Worm (Caenorhabditis elegans) whole organism, L3 larva: ENCODE results near the gene T14G12.6.

ENCODE experiments used
- R02D3.7 ChIP-seq: fragments of 150-350 bp; optimal IDR thresholded peaks from 2 replicates; lab custom pipeline; 2014; ENCODE audit warnings: missing biosample characterization, missing genetic modification characterization
- ZK546.5 ChIP-seq: sonication (generic microtip); optimal IDR thresholded peaks from 2 replicates; lab custom pipeline; 2017; ENCODE audit warnings: missing biosample characterization, missing genetic modification characterization
- aly-2 ChIP-seq: fragments of 150-350 bp; optimal IDR thresholded peaks from 2 replicates; lab custom pipeline; 2014; ENCODE audit warnings: missing biosample characterization, missing genetic modification characterization
- ama-1 ChIP-seq: fragments of 150-350 bp; optimal IDR thresholded peaks from 2 replicates; lab custom pipeline; 2018
- ceh-16 ChIP-seq: sonication (generic microtip); optimal IDR thresholded peaks from 2 replicates; lab custom pipeline; 2017; ENCODE audit warnings: missing biosample characterization, missing genetic modification characterization
- ceh-28 ChIP-seq: fragments of 150-350 bp; optimal IDR thresholded peaks from 2 replicates; lab custom pipeline; 2014; ENCODE audit warnings: missing biosample characterization, missing genetic modification reagents, missing genetic modification characterization
- ceh-82 ChIP-seq: fragments of 150-350 bp; optimal IDR thresholded peaks from 2 replicates; lab custom pipeline; 2014; ENCODE audit warnings: missing biosample characterization, missing genetic modification characterization
- ceh-9 ChIP-seq: sonication (generic microtip); optimal IDR thresholded peaks from 2 replicates; lab custom pipeline; 2018; ENCODE audit warnings: missing biosample characterization, missing genetic modification characterization
- daf-12 ChIP-seq: fragments of 150-350 bp; optimal IDR thresholded peaks from 2 replicates; lab custom pipeline; 2014; ENCODE audit warnings: missing biosample characterization, missing genetic modification reagents, missing genetic modification characterization
- egl-27 ChIP-seq: sonication (generic microtip); optimal IDR thresholded peaks from 4 replicates; lab custom pipeline; 2017; ENCODE audit warnings: missing biosample characterization, missing genetic modification reagents, missing genetic modification characterization
- egl-5 ChIP-seq: fragments of 150-350 bp; optimal IDR thresholded peaks from 2 replicates; lab custom pipeline; 2017; ENCODE audit warnings: missing biosample characterization, missing genetic modification reagents, missing genetic modification characterization, inconsistent platforms
- elt-1 ChIP-seq: fragments of 150-350 bp; optimal IDR thresholded peaks from 2 replicates; lab custom pipeline; 2014; ENCODE audit warnings: missing biosample characterization, missing genetic modification characterization
- elt-2 ChIP-seq: sonication (generic microtip); optimal IDR thresholded peaks from 2 replicates; lab custom pipeline; 2016; ENCODE audit warnings: missing genetic modification reagents, mild to moderate bottlenecking, missing genetic modification characterization, missing compliant biosample characterization
- elt-3 ChIP-seq, 3 experiments: fragments of 150-350 bp in 1 of 3; sonication (generic microtip) in 2 of 3; optimal IDR thresholded peaks; 2 replicates in 2 of 3; 4 replicates in 1 of 3; lab custom pipeline; 2014 to 2017; ENCODE audit warnings: missing biosample characterization in 3 of 3, missing genetic modification characterization in 3 of 3
- eor-1 ChIP-seq, 2 experiments: fragments of 150-350 bp; optimal IDR thresholded peaks; 2 replicates each; lab custom pipeline; 2014 to 2018; ENCODE audit warnings: missing biosample characterization in 2 of 2, missing genetic modification characterization in 2 of 2
- fkh-10 ChIP-seq: sonication (generic microtip); optimal IDR thresholded peaks from 2 replicates; lab custom pipeline; 2017; ENCODE audit warnings: missing biosample characterization, missing genetic modification reagents, missing genetic modification characterization
- fkh-2 ChIP-seq: fragments of 150-350 bp; optimal IDR thresholded peaks from 2 replicates; lab custom pipeline; 2014; ENCODE audit warnings: missing biosample characterization, missing genetic modification reagents, missing genetic modification characterization
- fos-1 ChIP-seq: fragments of 150-350 bp; optimal IDR thresholded peaks from 2 replicates; lab custom pipeline; 2014; ENCODE audit warnings: missing biosample characterization, missing genetic modification characterization
- hmg-11 ChIP-seq: sonication (generic microtip); optimal IDR thresholded peaks from 2 replicates; lab custom pipeline; 2016; ENCODE audit warnings: missing genetic modification characterization, missing compliant biosample characterization
- jun-1 ChIP-seq: fragments of 150-350 bp; optimal IDR thresholded peaks from 2 replicates; lab custom pipeline; 2014; ENCODE audit warnings: missing biosample characterization, missing genetic modification reagents, missing genetic modification characterization
- lin-15B ChIP-seq: fragments of 150-350 bp; optimal IDR thresholded peaks from 2 replicates; lab custom pipeline; 2014; ENCODE audit warnings: missing biosample characterization, missing genetic modification characterization
- lin-39 ChIP-seq: fragments of 150-350 bp; optimal IDR thresholded peaks from 2 replicates; lab custom pipeline; 2018; ENCODE audit warnings: missing biosample characterization, missing genetic modification reagents, missing genetic modification characterization
- lsy-12 ChIP-seq: sonication (generic microtip); optimal IDR thresholded peaks from 2 replicates; lab custom pipeline; 2016; ENCODE audit warnings: mild to moderate bottlenecking, missing genetic modification characterization, missing compliant biosample characterization
- mdl-1 ChIP-seq: fragments of 150-350 bp; optimal IDR thresholded peaks from 2 replicates; lab custom pipeline; 2014; ENCODE audit warnings: missing biosample characterization, missing genetic modification characterization
- mml-1 ChIP-seq: fragments of 150-350 bp; sonication (generic microtip); optimal IDR thresholded peaks from 3 replicates; lab custom pipeline; 2014; ENCODE audit warnings: missing biosample characterization, missing genetic modification characterization
- nfya-1 ChIP-seq: sonication (generic microtip); optimal IDR thresholded peaks from 2 replicates; lab custom pipeline; 2017; ENCODE audit warnings: missing genetic modification characterization, mild to moderate bottlenecking, missing compliant biosample characterization, antibody characterized with exemption, moderate library complexity; ENCODE audit not compliant: insufficient read depth
- nhr-12 ChIP-seq: fragments of 150-350 bp; optimal IDR thresholded peaks from 2 replicates; lab custom pipeline; 2014; ENCODE audit warnings: missing biosample characterization, missing genetic modification characterization
- nhr-23 ChIP-seq: fragments of 150-350 bp; optimal IDR thresholded peaks from 2 replicates; lab custom pipeline; 2014; ENCODE audit warnings: missing biosample characterization, missing genetic modification reagents, missing genetic modification characterization
- nhr-237 ChIP-seq: fragments of 150-350 bp; optimal IDR thresholded peaks from 2 replicates; lab custom pipeline; 2014; ENCODE audit warnings: missing biosample characterization, missing genetic modification characterization
- nhr-25 ChIP-seq: sonication (generic microtip); optimal IDR thresholded peaks from 2 replicates; lab custom pipeline; 2017; ENCODE audit warnings: missing biosample characterization, missing genetic modification characterization
- nhr-28 ChIP-seq: fragments of 150-350 bp; optimal IDR thresholded peaks from 2 replicates; lab custom pipeline; 2014; ENCODE audit warnings: missing biosample characterization, missing genetic modification characterization
- nhr-43 ChIP-seq: sonication (generic microtip); optimal IDR thresholded peaks from 2 replicates; lab custom pipeline; 2016; ENCODE audit warnings: mild to moderate bottlenecking, missing genetic modification characterization, missing compliant biosample characterization; ENCODE audit not compliant: poor library complexity, severe bottlenecking
- nhr-67 ChIP-seq: fragments of 150-350 bp; optimal IDR thresholded peaks from 2 replicates; lab custom pipeline; 2014; ENCODE audit warnings: missing biosample characterization, missing genetic modification characterization
- nhr-76 ChIP-seq: fragments of 150-350 bp; sonication (generic microtip); optimal IDR thresholded peaks from 5 replicates; lab custom pipeline; 2014; ENCODE audit warnings: missing biosample characterization, missing genetic modification characterization
- nhr-77 ChIP-seq: fragments of 150-350 bp; optimal IDR thresholded peaks from 2 replicates; lab custom pipeline; 2014; ENCODE audit warnings: missing biosample characterization, missing genetic modification characterization
- pha-4 ChIP-seq: fragments of 150-350 bp; optimal IDR thresholded peaks from 2 replicates; lab custom pipeline; 2014; ENCODE audit warnings: missing biosample characterization, missing genetic modification reagents, missing genetic modification characterization
- pqm-1 ChIP-seq: fragments of 150-350 bp; optimal IDR thresholded peaks from 2 replicates; lab custom pipeline; 2017; ENCODE audit warnings: missing biosample characterization, missing genetic modification characterization, inconsistent platforms
- sea-2 ChIP-seq: fragments of 150-350 bp; sonication (generic microtip); optimal IDR thresholded peaks from 4 replicates; lab custom pipeline; 2014; ENCODE audit warnings: missing biosample characterization, missing genetic modification reagents, missing genetic modification characterization
- skn-1 ChIP-seq: fragments of 150-350 bp; optimal IDR thresholded peaks from 2 replicates; lab custom pipeline; 2014; ENCODE audit warnings: missing biosample characterization, missing genetic modification characterization
- snpc-4 ChIP-seq: fragments of 150-350 bp; optimal IDR thresholded peaks from 2 replicates; lab custom pipeline; 2014; ENCODE audit warnings: missing biosample characterization, missing genetic modification characterization
- tbx-2 ChIP-seq: sonication (generic microtip); optimal IDR thresholded peaks from 2 replicates; lab custom pipeline; 2016; ENCODE audit warnings: mild to moderate bottlenecking, missing genetic modification characterization, missing compliant biosample characterization
- unc-39 ChIP-seq: sonication (generic microtip); optimal IDR thresholded peaks from 4 replicates; lab custom pipeline; 2017; ENCODE audit warnings: missing biosample characterization, missing genetic modification characterization
- unc-62 ChIP-seq: fragments of 150-350 bp; sonication (generic microtip); optimal IDR thresholded peaks from 4 replicates; lab custom pipeline; 2014; ENCODE audit warnings: missing biosample characterization, missing genetic modification reagents, missing genetic modification characterization
- zag-1 ChIP-seq: fragments of 150-350 bp; optimal IDR thresholded peaks from 2 replicates; lab custom pipeline; 2014; ENCODE audit warnings: missing biosample characterization, missing genetic modification characterization
- ztf-11 ChIP-seq: fragments of 150-350 bp; optimal IDR thresholded peaks from 2 replicates; lab custom pipeline; 2014; ENCODE audit warnings: missing biosample characterization, missing genetic modification characterization
- ztf-4 ChIP-seq: fragments of 150-350 bp; optimal IDR thresholded peaks from 2 replicates; lab custom pipeline; 2014; ENCODE audit warnings: missing biosample characterization, missing genetic modification characterization

The T14G12.6 gene

ce11 chrX:3759345-3759744 is at the start of gene T14G12.6:
Gene T14G12.6, minus strand, starts transcription at chrX:3759445.
- no peak for TF ChIP-seq elt-2
- no peak for TF ChIP-seq nhr-67 (tag; lab: Kevin White, UChicago)
- no peak for TF ChIP-seq nhr-237
- TF ChIP-seq pqm-1 (tag; lab: Kevin White, UChicago) = no peak

DNA sequence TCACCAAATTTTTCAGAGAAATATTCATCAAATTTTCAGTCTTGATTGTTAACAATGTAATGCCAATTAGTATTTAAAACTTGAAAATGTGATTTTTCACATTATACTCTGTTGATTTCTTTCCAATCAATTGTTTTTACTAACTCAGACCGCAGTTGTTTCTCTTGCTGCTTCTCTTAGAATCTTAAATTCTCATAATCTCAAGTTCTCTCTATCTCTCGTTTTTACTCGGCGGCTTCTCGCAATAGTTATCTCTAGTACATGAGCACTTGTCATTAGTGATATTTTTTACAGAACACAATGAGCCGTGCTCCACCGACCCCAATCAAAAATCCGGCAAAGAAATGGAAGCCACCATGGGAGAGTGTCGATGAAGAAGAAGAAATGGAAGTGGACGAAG is 47.9 kb upstream of the T14G12.6 start, which contains the start of gene F35A5.1:
Gene F35A5.1 (plus strand): TSS at position 301 of the 400 bp plus-strand sequence.
- TF ChIP-seq lsy-12 (tag; lab: Kevin White, UChicago) (no peak), mdl-1 (no peak), nhr-25 (tag; lab: Kevin White, UChicago) (no peak)

ce11 chrX:3804837-3805236 is 45.6 kb upstream of the T14G12.6 start, which contains the start of gene F35A5.2:
Gene F35A5.2, plus strand, starts transcription at chrX:3805137.
- no peak for TF ChIP-seq mml-1 (tag; lab: Kevin White, UChicago)
- no peak for TF ChIP-seq nhr-28 (tag; lab: Kevin White, UChicago)
- TF ChIP-seq ceh-28 = no peak
- no peak for TF ChIP-seq nhr-77
- no peak for TF ChIP-seq nhr-76 (tag; lab: Kevin White, UChicago)
- no peak for TF ChIP-seq lin-39 (tag; lab: Kevin White, UChicago)
- no peak for TF ChIP-seq nhr-67 (tag; lab: Kevin White, UChicago)
- TF ChIP-seq aly-2 = no peak
- no peak for TF ChIP-seq lin-15B (tag; lab: Kevin White, UChicago)
- no peak for TF ChIP-seq skn-1 (tag; lab: Kevin White, UChicago)
- no peak for TF ChIP-seq ceh-9 (tag; lab: Kevin White, UChicago)
- TF ChIP-seq fkh-10 = no peak

DNA sequence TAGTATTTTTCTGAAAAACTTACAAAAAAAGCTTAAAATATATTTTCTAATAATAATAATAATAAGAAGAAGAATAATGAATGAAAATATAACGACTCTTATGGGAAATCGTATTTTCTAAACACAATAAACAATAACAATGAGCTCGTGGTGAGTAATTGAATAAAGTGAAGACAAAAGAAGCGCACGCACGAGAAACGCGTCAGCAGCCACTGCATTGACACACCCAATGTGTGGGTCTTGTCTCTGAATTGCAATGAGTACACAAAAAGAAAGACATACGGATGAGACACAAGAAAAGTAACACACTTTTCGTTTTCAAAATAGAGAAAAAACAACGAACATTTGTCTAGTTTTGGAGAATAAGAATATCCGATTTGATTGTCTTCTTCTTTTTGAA is 44.1 kb upstream of the T14G12.6 start, which contains the start of gene F35A5.8:
Gene F35A5.8 (minus strand): TSS at position 151 of the 400 bp plus-strand sequence.
- no peak for TF ChIP-seq nhr-77
- TF ChIP-seq nhr-67 (tag; lab: Kevin White, UChicago) = no peak
- TF ChIP-seq eor-1 (tag; optimal IDR thresholded peaks at IDR 0.05; lab: Kevin White, UChicago) = no peak
- no peak for TF ChIP-seq jun-1
- no peak for TF ChIP-seq nhr-28 (tag; lab: Kevin White, UChicago)
- TF ChIP-seq skn-1 (tag; lab: Kevin White, UChicago) = peak; percentile 11
- TF ChIP-seq mdl-1 = no peak
- TF ChIP-seq ceh-28 = peak; percentile 12
- TF ChIP-seq nfya-1 = peak; percentile 75
- TF ChIP-seq nhr-25 (tag; lab: Kevin White, UChicago) = peak; percentile 64
- TF ChIP-seq ztf-4 (tag; lab: Kevin White, UChicago) = no peak
- peak; percentile 79 for TF ChIP-seq nhr-23 (tag; lab: Kevin White, UChicago)
- no peak for TF ChIP-seq hmg-11 (tag; lab: Kevin White, UChicago)
- no peak for TF ChIP-seq unc-39 (tag; lab: Kevin White, UChicago)
- no peak for TF ChIP-seq fkh-10
- TF ChIP-seq lin-15B (tag; lab: Kevin White, UChicago) = peak; percentile 48
- TF ChIP-seq egl-5 (tag; lab: Kevin White, UChicago) = no peak
- TF ChIP-seq daf-12 (tag; lab: Kevin White, UChicago) = no peak
- TF ChIP-seq elt-1 (tag; lab: Kevin White, UChicago) = no peak
- no peak for TF ChIP-seq nhr-237
- peak; percentile 37 for TF ChIP-seq lin-39 (tag; lab: Kevin White, UChicago)
- no peak for TF ChIP-seq nhr-43
- TF ChIP-seq mml-1 (tag; lab: Kevin White, UChicago) = no peak
- no peak for TF ChIP-seq sea-2 (GFP tag; lab: Kevin White, UChicago)
- TF ChIP-seq ceh-82 (tag; lab: Kevin White, UChicago) = peak; percentile 61
- TF ChIP-seq fkh-2 (tag; lab: Kevin White, UChicago) = no peak
- peak; percentile 58 for TF ChIP-seq elt-2
- no peak for TF ChIP-seq nhr-76 (tag; lab: Kevin White, UChicago)
- peak; percentile 43 for TF ChIP-seq lsy-12 (tag; lab: Kevin White, UChicago)
- no peak for TF ChIP-seq nhr-12 (tag; lab: Kevin White, UChicago)
- peak; percentile 55 for TF ChIP-seq snpc-4 (tag; lab: Kevin White, UChicago)
- no peak for TF ChIP-seq ZK546.5 (tag; lab: Kevin White, UChicago)
- TF ChIP-seq aly-2 = no peak
- peak; percentile 13 for TF ChIP-seq pqm-1 (tag; lab: Kevin White, UChicago)
- no peak for TF ChIP-seq ceh-16 (tag; lab: Kevin White, UChicago)
- TF ChIP-seq unc-62 (GFP tag; lab: Kevin White, UChicago) = no peak
- TF ChIP-seq ama-1 (lab: Kevin White, UChicago) = no peak
- TF ChIP-seq tbx-2 (tag; lab: Kevin White, UChicago) = peak; percentile 64
- no peak for TF ChIP-seq egl-27
- no peak for TF ChIP-seq ceh-9 (tag; lab: Kevin White, UChicago)
- TF ChIP-seq zag-1 (tag; lab: Kevin White, UChicago) = no peak
- TF ChIP-seq ztf-11 (tag; lab: Kevin White, UChicago) = no peak
- TF ChIP-seq pha-4 (tag; lab: Kevin White, UChicago) = peak; percentile 94
- no peak for TF ChIP-seq elt-3 (tag; optimal IDR thresholded peaks at IDR 0.05; lab: Kevin White, UChicago)
- no peak for TF ChIP-seq fos-1 (tag; lab: Kevin White, UChicago)
- TF ChIP-seq R02D3.7 = no peak
